Worm (Caenorhabditis elegans) whole organism, L4/young adult: ENCODE data around the gene col-71.

Source experiments
- W03F9.2 ChIP-seq: fragments of 150-350 bp; optimal IDR thresholded peaks from 2 replicates; lab custom pipeline; 2014; ENCODE audit warnings: missing biosample characterization, missing genetic modification characterization
- dao-5 ChIP-seq: sonication (generic microtip); optimal IDR thresholded peaks from 2 replicates; lab custom pipeline; 2016; ENCODE audit warnings: missing genotype, missing genetic modification characterization, moderate library complexity, missing compliant biosample characterization

DNA sequence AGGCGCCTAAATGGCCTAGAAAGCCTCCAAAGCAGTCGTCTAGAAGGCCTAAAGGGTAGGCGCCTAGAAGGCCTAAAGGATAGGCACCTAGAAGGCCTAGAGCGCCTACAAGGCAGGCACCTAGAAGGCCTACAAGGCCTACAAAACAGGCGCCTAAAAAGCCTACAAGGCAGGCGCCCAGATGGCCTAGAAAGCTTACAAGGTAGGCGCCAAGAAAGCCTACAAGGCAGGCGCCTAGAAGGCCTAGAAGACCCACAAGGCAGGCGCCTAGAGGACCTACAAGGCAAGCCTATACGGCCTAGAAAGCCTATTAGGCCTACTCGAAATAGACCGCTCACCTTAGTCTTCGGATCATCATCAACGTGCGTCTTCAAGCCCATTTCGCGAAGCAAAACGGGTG lies 359 bp downstream of the col-71 start:
- no peak for TF ChIP-seq dao-5
- no peak for TF ChIP-seq W03F9.2 (tag; lab: Kevin White, UChicago)
